Fruit fly (Drosophila melanogaster): ENCODE measurements around the gene CG3706.

Gene CG3706

DNA sequence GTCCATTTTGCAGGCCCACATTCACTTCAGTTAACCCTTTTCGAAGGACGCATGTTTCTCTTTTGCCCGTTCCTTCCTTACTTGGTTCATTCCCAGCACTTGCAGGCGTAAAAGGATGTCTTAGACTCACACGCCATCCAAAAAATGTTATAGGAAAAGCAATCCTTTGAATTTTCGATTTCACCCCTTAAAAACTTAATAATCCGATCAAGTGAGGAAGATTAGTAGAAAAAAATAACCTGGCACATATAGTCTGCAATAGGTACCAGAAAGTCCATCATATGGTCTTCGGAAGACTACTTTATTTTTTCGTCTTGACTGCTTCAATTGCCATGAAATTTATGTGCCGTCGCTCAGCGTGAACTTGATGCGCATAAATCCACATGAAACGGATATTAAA lies 10.9 kb downstream of the CG3706 start (continued):
- TF ChIP-seq CG12391 (tag; optimal IDR thresholded peaks at IDR 0.05) (peak; percentile 3), tx (GFP tag; optimal IDR thresholded peaks at IDR 0.05) (no peak), CG10366 (GFP tag; IDR thresholded peaks at IDR 0.05) (0 out of 2 replicates have a peak, but pooled peaks have one; percentile 12)

DNA sequence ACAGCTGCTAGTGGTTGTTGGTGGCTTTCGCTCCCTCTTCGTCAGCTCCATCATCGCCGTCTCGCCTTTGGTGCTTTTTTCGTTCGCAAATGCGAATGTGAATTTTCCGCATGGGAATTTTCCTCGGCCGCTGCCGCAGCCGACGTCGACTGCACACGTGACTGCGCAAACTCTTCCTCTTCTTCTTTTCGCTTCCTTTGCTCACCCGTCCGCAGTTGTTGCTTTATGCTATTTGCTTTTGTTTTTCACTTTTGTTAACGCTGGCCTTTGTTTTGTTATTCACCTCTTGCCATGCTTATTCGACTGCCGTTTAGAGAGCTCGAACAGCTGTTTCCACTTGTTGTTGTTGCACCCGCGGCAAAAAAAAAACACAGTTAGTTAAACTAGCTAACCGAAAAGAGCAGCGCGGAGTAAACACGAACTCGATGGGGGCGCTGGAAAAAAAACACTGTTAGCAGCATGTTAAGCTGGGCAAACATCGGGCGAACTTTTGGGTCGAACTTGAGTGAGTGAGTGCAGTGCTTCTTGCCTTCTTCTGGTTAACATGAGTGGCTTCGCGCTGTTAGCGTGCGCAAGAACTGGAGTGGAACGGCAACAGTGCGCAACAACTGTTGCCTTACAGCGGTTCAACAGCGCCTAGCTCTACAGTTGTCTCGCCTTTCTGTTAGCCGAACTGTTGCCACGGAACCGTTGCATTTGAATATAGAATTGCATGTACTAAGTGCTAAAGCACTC lies 23.3 kb downstream of the CG3706 start:
- TF ChIP-seq fd102C (GFP tag; optimal IDR thresholded peaks at IDR 0.05) (no peak), Adf1 (GFP tag; IDR thresholded peaks at IDR 0.05) (peak; percentile 78), CG32772 (GFP tag; IDR thresholded peaks at IDR 0.05) (no peak), Spps (tag; optimal IDR thresholded peaks at IDR 0.05) (no peak), Asciz (GFP tag; optimal IDR thresholded peaks at IDR 0.05) (no peak), nom (GFP tag; optimal IDR thresholded peaks at IDR 0.05) (peak; percentile 3), esg (GFP tag; conservative IDR thresholded peaks at IDR 0.05) (no peak), sna (GFP tag; IDR thresholded peaks at IDR 0.05; ENCODE audit: partially characterized antibody) (0 out of 2 replicates have a peak, but pooled peaks have one; percentile 19), CG17385 (GFP tag; optimal IDR thresholded peaks at IDR 0.05) (peak; percentile 60), E2f2 (GFP tag; IDR thresholded peaks at IDR 0.05) (no peak), bbx (GFP tag; IDR thresholded peaks at IDR 0.05; ENCODE audit: partially characterized antibody) (0 out of 2 replicates have a peak, but pooled peaks have one; percentile 13), CG5180 (GFP tag; optimal IDR thresholded peaks at IDR 0.05) (peak; percentile 92), cwo (GFP tag; optimal IDR thresholded peaks at IDR 0.05) (peak; percentile 59), Antp (GFP tag; optimal IDR thresholded peaks at IDR 0.05) (no peak), scrt (GFP tag; optimal IDR thresholded peaks at IDR 0.05) (peak; percentile 50), CG4360 (GFP tag; IDR thresholded peaks at IDR 0.05) (peak; percentile 50; the same call in 1 of the 2 replicates), HLHmδ (GFP tag; optimal IDR thresholded peaks at IDR 0.05) (no peak), sqz (GFP tag; optimal IDR thresholded peaks at IDR 0.05) (peak; percentile 88), Hr78 (GFP tag; optimal IDR thresholded peaks at IDR 0.05) (peak in 1 of 2 experiments; percentile 1), z (GFP tag; IDR thresholded peaks at IDR 0.05) (peak; percentile 96), crp (GFP tag; optimal IDR thresholded peaks at IDR 0.05) (peak in 1 of 2 experiments; percentile 36)

DNA sequence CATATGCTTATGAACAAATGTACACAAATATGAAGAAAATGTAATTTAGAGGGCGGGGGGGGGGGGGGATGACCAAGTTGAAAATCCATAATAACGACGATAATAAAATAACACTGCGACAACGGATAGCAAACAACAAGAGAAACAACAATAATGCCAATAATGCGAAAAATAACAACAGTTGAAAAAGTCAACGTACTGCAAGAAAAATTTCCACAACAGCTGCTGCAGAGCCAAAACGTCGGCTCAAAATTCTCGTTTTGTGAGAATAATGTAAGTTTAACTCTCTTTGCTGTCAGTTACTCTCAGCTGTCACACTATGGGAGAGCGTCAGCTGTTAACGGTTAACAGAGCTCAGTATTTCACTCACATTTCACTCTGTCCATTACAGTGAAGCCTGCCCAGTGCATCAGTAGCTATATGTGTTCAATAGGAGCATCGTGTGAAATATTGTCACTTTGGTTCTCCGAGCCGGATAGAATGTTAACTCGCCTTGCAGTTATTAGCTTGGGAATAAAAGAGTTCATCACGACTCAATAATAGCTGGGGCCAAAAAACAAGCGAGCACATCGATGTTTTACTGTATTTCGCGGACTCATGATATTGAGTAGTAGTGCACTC lies 31.4 kb downstream of the CG3706 start:
- TF ChIP-seq CG9932 (GFP tag; IDR thresholded peaks at IDR 0.05) (peak; percentile 57), Nf-YA (GFP tag; IDR thresholded peaks at IDR 0.05) (peak; percentile 48), ssp (GFP tag; IDR thresholded peaks at IDR 0.05) (peak; percentile 52; the same call in 1 of the 2 replicates), gcm (GFP tag; optimal IDR thresholded peaks at IDR 0.05) (peak; percentile 69), az2 (GFP tag; optimal IDR thresholded peaks at IDR 0.05) (peak; percentile 82), emc (GFP tag; optimal IDR thresholded peaks at IDR 0.05) (peak; percentile 48), CG3163 (GFP tag; optimal IDR thresholded peaks at IDR 0.05) (peak; percentile 16), MBD-R2 (GFP tag; IDR thresholded peaks at IDR 0.05) (peak; percentile 43; the same call in 1 of the 2 replicates), Antp (GFP tag; optimal IDR thresholded peaks at IDR 0.05) (peak; percentile 91), Kr (GFP tag; optimal IDR thresholded peaks at IDR 0.05) (no peak), CG7357 (GFP tag; IDR thresholded peaks at IDR 0.05) (peak; percentile 47; the same call in 1 of the 3 replicates), fd3F (GFP tag; optimal IDR thresholded peaks at IDR 0.05) (peak; percentile 72), Meics (GFP tag; optimal IDR thresholded peaks at IDR 0.05) (peak; percentile 78), kay (GFP tag; optimal IDR thresholded peaks at IDR 0.05) (peak; percentile 43), CG17186 (GFP tag; optimal IDR thresholded peaks at IDR 0.05) (no peak), Jarid2 (GFP tag; optimal IDR thresholded peaks at IDR 0.05) (peak; percentile 22), bsh (GFP tag; optimal IDR thresholded peaks at IDR 0.05) (peak; percentile 79 to 83), CG6689 (GFP tag; IDR thresholded peaks at IDR 0.05) (peak; percentile 84), pho (GFP tag; optimal IDR thresholded peaks at IDR 0.05) (peak; percentile 60), oc (tag; optimal IDR thresholded peaks at IDR 0.05) (peak; percentile 68), CG14014 (GFP tag; IDR thresholded peaks at IDR 0.05) (peak; percentile 80), dimm (GFP tag; IDR thresholded peaks at IDR 0.05) (no peak)

Data from whole organism, embryonic.